Worm (Caenorhabditis elegans) whole organism, mixed stage, embryonic: ENCODE results near the gene F22F4.4.

Experiments
- ces-1 ChIP-seq: fragments of 150-350 bp; optimal IDR thresholded peaks from 2 replicates; lab custom pipeline; 2014; ENCODE audit warnings: missing biosample characterization, missing genetic modification reagents, missing genetic modification characterization
- cnd-1 ChIP-seq: fragments of 200-800 bp; sonication (Bioruptor generic); optimal IDR thresholded peaks from 2 replicates; lab custom pipeline; 2018; ENCODE audit warnings: mild to moderate bottlenecking, missing genetic modification characterization, missing compliant biosample characterization
- hlh-1 ChIP-seq: fragments of 150-350 bp; optimal IDR thresholded peaks from 2 replicates; lab custom pipeline; 2014; ENCODE audit warnings: missing biosample characterization, missing genetic modification reagents, missing genetic modification characterization
- sem-2 ChIP-seq: fragments of 200-800 bp; sonication (Bioruptor generic); optimal IDR thresholded peaks from 2 replicates; lab custom pipeline; 2018; ENCODE audit warnings: mild to moderate bottlenecking, missing genetic modification characterization, missing compliant biosample characterization
- snpc-4 ChIP-seq: fragments of 150-350 bp; optimal IDR thresholded peaks from 2 replicates; lab custom pipeline; 2014; ENCODE audit warnings: missing biosample characterization, missing genetic modification characterization

- TF ChIP-seq sem-2 (no peak), cnd-1 (tag; lab: Kevin White, UChicago) (no peak), snpc-4 (tag; lab: Kevin White, UChicago) (no peak), ces-1 (GFP tag; lab: Kevin White, UChicago) (no peak), hlh-1 (tag; lab: Kevin White, UChicago) (no peak)
These were observed 23.6 kb downstream of the F22F4.4 start, which contains the start of gene kin-2 for ce11 chrX:5977754-5978153.
